Worm (Caenorhabditis elegans) whole organism, late embryonic: ENCODE results near the gene Y37D8A.26.

Experiments used
- C08G9.2 ChIP-seq: sonication (generic microtip); optimal IDR thresholded peaks from 2 replicates; lab custom pipeline; 2016; ENCODE audit warnings: mild to moderate bottlenecking, missing genetic modification characterization, moderate library complexity, missing compliant biosample characterization
- F13H6.1 ChIP-seq: sonication (generic microtip); optimal IDR thresholded peaks from 2 replicates; lab custom pipeline; 2016; ENCODE audit warnings: missing genetic modification characterization, missing compliant biosample characterization
- K02D7.2 ChIP-seq: sonication (generic microtip); optimal IDR thresholded peaks from 2 replicates; lab custom pipeline; 2017; ENCODE audit warnings: mild to moderate bottlenecking, missing genetic modification characterization, missing compliant biosample characterization
- T23F11.4 ChIP-seq: fragments of 200-800 bp; sonication (Bioruptor generic); optimal IDR thresholded peaks from 2 replicates; lab custom pipeline; 2018; ENCODE audit warnings: mild to moderate bottlenecking, missing genetic modification characterization, missing compliant biosample characterization
- Y22D7AL.16 ChIP-seq: sonication (generic microtip); optimal IDR thresholded peaks from 2 replicates; lab custom pipeline; 2016; ENCODE audit warnings: missing genetic modification characterization, missing compliant biosample characterization
- ahr-1 ChIP-seq: sonication (generic microtip); optimal IDR thresholded peaks from 2 replicates; lab custom pipeline; 2016; ENCODE audit warnings: missing genetic modification characterization, missing compliant biosample characterization
- ama-1 ChIP-seq: fragments of 150-350 bp; optimal IDR thresholded peaks from 2 replicates; lab custom pipeline; 2014
- ceh-14 ChIP-seq: sonication (generic microtip); optimal IDR thresholded peaks from 2 replicates; lab custom pipeline; 2016; ENCODE audit warnings: missing genotype, missing genetic modification characterization, missing compliant biosample characterization
- ceh-19 ChIP-seq: fragments of 200-800 bp; sonication (Bioruptor generic); optimal IDR thresholded peaks from 2 replicates; lab custom pipeline; 2018; ENCODE audit warnings: mild to moderate bottlenecking, missing genetic modification characterization, missing compliant biosample characterization
- ceh-22 ChIP-seq: sonication (generic microtip); optimal IDR thresholded peaks from 2 replicates; lab custom pipeline; 2017; ENCODE audit warnings: missing biosample characterization, missing genetic modification characterization
- ceh-24 ChIP-seq: sonication (generic microtip); optimal IDR thresholded peaks from 2 replicates; lab custom pipeline; 2016; ENCODE audit warnings: mild to moderate bottlenecking, missing genetic modification characterization, missing compliant biosample characterization
- ceh-30 ChIP-seq: fragments of 150-350 bp; optimal IDR thresholded peaks from 2 replicates; lab custom pipeline; 2014; ENCODE audit warnings: missing biosample characterization, missing genetic modification characterization
- ceh-31 ChIP-seq: sonication (generic microtip); optimal IDR thresholded peaks from 2 replicates; lab custom pipeline; 2016; ENCODE audit warnings: missing genetic modification characterization, missing compliant biosample characterization
- ceh-34 ChIP-seq: sonication (generic microtip); optimal IDR thresholded peaks from 2 replicates; lab custom pipeline; 2016; ENCODE audit warnings: mild to moderate bottlenecking, missing genetic modification characterization, missing compliant biosample characterization
- ceh-45 ChIP-seq: fragments of 200-800 bp; sonication (Bioruptor generic); IDR thresholded peaks from 2 replicates; pipeline ENCODE4 v1.3.6; 2022; ENCODE audit warnings: missing genetic modification reagents, missing genetic modification characterization, missing compliant biosample characterization
- ceh-6 ChIP-seq: fragments of 200-800 bp; sonication (Bioruptor generic); optimal IDR thresholded peaks from 2 replicates; lab custom pipeline; 2018; ENCODE audit warnings: mild to moderate bottlenecking, missing genetic modification characterization, missing compliant biosample characterization
- ceh-9 ChIP-seq: sonication (generic microtip); optimal IDR thresholded peaks from 2 replicates; lab custom pipeline; 2016; ENCODE audit warnings: mild to moderate bottlenecking, missing genetic modification characterization, inconsistent platforms, missing compliant biosample characterization
- che-1 ChIP-seq: sonication (generic microtip); optimal IDR thresholded peaks from 2 replicates; lab custom pipeline; 2016; ENCODE audit warnings: mild to moderate bottlenecking, missing genetic modification characterization, missing compliant biosample characterization
- dmd-4 ChIP-seq: sonication (generic microtip); optimal IDR thresholded peaks from 2 replicates; lab custom pipeline; 2016; ENCODE audit warnings: borderline replicate concordance, missing genetic modification characterization, missing compliant biosample characterization
- dve-1 ChIP-seq: sonication (generic microtip); optimal IDR thresholded peaks from 2 replicates; lab custom pipeline; 2017; ENCODE audit warnings: antibody characterized with exemption, mild to moderate bottlenecking, missing genetic modification characterization, missing compliant biosample characterization
- elt-2 ChIP-seq: sonication (generic microtip); optimal IDR thresholded peaks from 2 replicates; lab custom pipeline; 2016; ENCODE audit warnings: missing genetic modification reagents, missing genetic modification characterization, missing compliant biosample characterization
- ets-4 ChIP-seq: sonication (generic microtip); optimal IDR thresholded peaks from 2 replicates; lab custom pipeline; 2016; ENCODE audit warnings: missing genetic modification characterization, missing compliant biosample characterization
- eyg-1 ChIP-seq: sonication (generic microtip); optimal IDR thresholded peaks from 2 replicates; lab custom pipeline; 2016; ENCODE audit warnings: missing genotype, missing genetic modification characterization, missing compliant biosample characterization
- fax-1 ChIP-seq: sonication (generic microtip); optimal IDR thresholded peaks from 2 replicates; lab custom pipeline; 2016; ENCODE audit warnings: missing genotype, missing genetic modification characterization, missing compliant biosample characterization
- fkh-6 ChIP-seq: sonication (generic microtip); optimal IDR thresholded peaks from 2 replicates; lab custom pipeline; 2016; ENCODE audit warnings: missing genetic modification characterization, missing compliant biosample characterization
- gmeb-2 ChIP-seq: sonication (generic microtip); optimal IDR thresholded peaks from 2 replicates; lab custom pipeline; 2016; ENCODE audit warnings: missing genetic modification characterization, inconsistent platforms, missing compliant biosample characterization
- hlh-13 ChIP-seq: fragments of 200-800 bp; sonication (Bioruptor generic); optimal IDR thresholded peaks from 2 replicates; lab custom pipeline; 2018; ENCODE audit warnings: mild to moderate bottlenecking, missing genetic modification characterization, missing compliant biosample characterization
- hlh-15 ChIP-seq: sonication (generic microtip); optimal IDR thresholded peaks from 2 replicates; lab custom pipeline; 2016; ENCODE audit warnings: missing genetic modification characterization, missing compliant biosample characterization
- hlh-30 ChIP-seq: sonication (generic microtip); optimal IDR thresholded peaks from 2 replicates; lab custom pipeline; 2017; ENCODE audit warnings: antibody characterized with exemption, missing genetic modification characterization, missing compliant biosample characterization; ENCODE audit not compliant: insufficient read depth
- hlh-6 ChIP-seq: sonication (generic microtip); optimal IDR thresholded peaks from 2 replicates; lab custom pipeline; 2016; ENCODE audit warnings: missing genotype, missing genetic modification characterization, missing compliant biosample characterization
- hlh-8 ChIP-seq: sonication (generic microtip); optimal IDR thresholded peaks from 2 replicates; lab custom pipeline; 2016; ENCODE audit warnings: missing genotype, missing genetic modification characterization, missing compliant biosample characterization
- nfya-1 ChIP-seq: sonication (generic microtip); optimal IDR thresholded peaks from 2 replicates; lab custom pipeline; 2017; ENCODE audit warnings: missing genetic modification characterization, mild to moderate bottlenecking, missing compliant biosample characterization, antibody characterized with exemption, moderate library complexity
- nhr-232 ChIP-seq: sonication (generic microtip); optimal IDR thresholded peaks from 2 replicates; lab custom pipeline; 2016; ENCODE audit warnings: missing genetic modification characterization, missing compliant biosample characterization
- odd-2 ChIP-seq: sonication (generic microtip); optimal IDR thresholded peaks from 2 replicates; lab custom pipeline; 2017; ENCODE audit warnings: antibody characterized with exemption, mild to moderate bottlenecking, missing genetic modification characterization, missing compliant biosample characterization
- pag-3 ChIP-seq: sonication (generic microtip); optimal IDR thresholded peaks from 2 replicates; lab custom pipeline; 2016; ENCODE audit warnings: missing compliant biosample characterization, missing genetic modification characterization, borderline replicate concordance
- pax-1 ChIP-seq: fragments of 150-350 bp; optimal IDR thresholded peaks from 2 replicates; lab custom pipeline; 2014; ENCODE audit warnings: missing biosample characterization, missing genetic modification characterization
- pha-2 ChIP-seq: sonication (generic microtip); optimal IDR thresholded peaks from 2 replicates; lab custom pipeline; 2017; ENCODE audit warnings: mild to moderate bottlenecking, missing genetic modification characterization, missing compliant biosample characterization
- pqm-1 ChIP-seq: sonication (generic microtip); optimal IDR thresholded peaks from 2 replicates; lab custom pipeline; 2016; ENCODE audit warnings: missing genetic modification characterization, missing compliant biosample characterization
- rnt-1 ChIP-seq: sonication (generic microtip); optimal IDR thresholded peaks from 2 replicates; lab custom pipeline; 2016; ENCODE audit warnings: missing genetic modification characterization, missing compliant biosample characterization
- sdc-2 ChIP-seq: sonication (generic microtip); optimal IDR thresholded peaks from 2 replicates; lab custom pipeline; 2016; ENCODE audit warnings: missing genotype, missing genetic modification characterization, missing compliant biosample characterization
- sox-4 ChIP-seq: sonication (generic microtip); optimal IDR thresholded peaks from 2 replicates; lab custom pipeline; 2017; ENCODE audit warnings: mild to moderate bottlenecking, missing genetic modification characterization, inconsistent platforms, missing compliant biosample characterization
- syd-9 ChIP-seq: sonication (generic microtip); optimal IDR thresholded peaks from 2 replicates; lab custom pipeline; 2016; ENCODE audit warnings: mild to moderate bottlenecking, missing genetic modification characterization, moderate library complexity, missing compliant biosample characterization
- tbx-7 ChIP-seq: sonication (generic microtip); optimal IDR thresholded peaks from 2 replicates; lab custom pipeline; 2016; ENCODE audit warnings: missing genotype, missing genetic modification characterization, missing compliant biosample characterization
- ttx-3 ChIP-seq: sonication (generic microtip); optimal IDR thresholded peaks from 2 replicates; lab custom pipeline; 2016; ENCODE audit warnings: missing genetic modification reagents, missing genetic modification characterization, missing compliant biosample characterization
- unc-86 ChIP-seq: sonication (generic microtip); optimal IDR thresholded peaks from 2 replicates; lab custom pipeline; 2016; ENCODE audit warnings: missing genetic modification characterization, missing compliant biosample characterization
- zip-5 ChIP-seq: sonication (generic microtip); optimal IDR thresholded peaks from 2 replicates; lab custom pipeline; 2016; ENCODE audit warnings: missing genetic modification characterization, missing compliant biosample characterization

Gene Y37D8A.26

ce11 chrIII:12870060-12870696 lies 13.7 kb upstream of the Y37D8A.26 start, which contains the start of gene Y37D8A.6:
Gene Y37D8A.6, minus strand, starts transcription at chrIII:12870297.
- TF ChIP-seq gmeb-2 (tag; lab: Kevin White, UChicago) (no peak), sdc-2 (no peak), pax-1 (no peak), pag-3 (no peak), syd-9 (tag; lab: Kevin White, UChicago) (no peak), ceh-19 (GFP tag; lab: Kevin White, UChicago) (no peak), dve-1 (tag; lab: Kevin White, UChicago) (no peak), dmd-4 (tag; lab: Kevin White, UChicago) (no peak), hlh-6 (tag; lab: Kevin White, UChicago) (no peak), nhr-232 (tag; lab: Kevin White, UChicago) (no peak), sox-4 (tag; lab: Kevin White, UChicago) (no peak), ceh-45 (GFP tag; lab: Robert Waterston, UW) (no peak), T23F11.4 (no peak), zip-5 (tag; lab: Kevin White, UChicago) (no peak), hlh-13 (no peak), ceh-9 (tag; lab: Kevin White, UChicago) (no peak), pqm-1 (tag; lab: Kevin White, UChicago) (no peak), Y22D7AL.16 (no peak), rnt-1 (no peak)

ce11 chrIII:12864648-12865047 lies 8.1 kb upstream of the Y37D8A.26 start, which contains the start of gene Y37D8A.8:
Gene Y37D8A.8, plus strand, starts transcription at chrIII:12864948.
- TF ChIP-seq che-1 (no peak), pha-2 (tag; lab: Kevin White, UChicago) (no peak), pax-1 (no peak), hlh-6 (tag; lab: Kevin White, UChicago) (no peak), eyg-1 (tag; lab: Kevin White, UChicago) (no peak), ceh-34 (no peak), odd-2 (tag; lab: Kevin White, UChicago) (no peak), gmeb-2 (tag; lab: Kevin White, UChicago) (no peak), dmd-4 (tag; lab: Kevin White, UChicago) (no peak), ahr-1 (tag; lab: Kevin White, UChicago) (no peak), ceh-24 (tag; lab: Kevin White, UChicago) (no peak), K02D7.2 (tag; lab: Kevin White, UChicago) (no peak), ceh-6 (GFP tag; lab: Kevin White, UChicago) (no peak), pqm-1 (tag; lab: Kevin White, UChicago) (no peak), rnt-1 (no peak), ama-1 (no peak), dve-1 (tag; lab: Kevin White, UChicago) (no peak), tbx-7 (tag; lab: Kevin White, UChicago) (no peak)

- TF ChIP-seq hlh-6 (tag; lab: Kevin White, UChicago) (no peak), T23F11.4 (no peak), ets-4 (tag; lab: Kevin White, UChicago) (no peak), ceh-14 (tag; lab: Kevin White, UChicago) (no peak), sdc-2 (no peak), hlh-8 (no peak), K02D7.2 (tag; lab: Kevin White, UChicago) (no peak), ceh-22 (tag; lab: Kevin White, UChicago) (no peak), unc-86 (tag; lab: Kevin White, UChicago) (no peak), elt-2 (tag; lab: Kevin White, UChicago) (no peak)
These were observed 3.6 kb upstream of the Y37D8A.26 start for ce11 chrIII:12860119-12860518.

DNA sequence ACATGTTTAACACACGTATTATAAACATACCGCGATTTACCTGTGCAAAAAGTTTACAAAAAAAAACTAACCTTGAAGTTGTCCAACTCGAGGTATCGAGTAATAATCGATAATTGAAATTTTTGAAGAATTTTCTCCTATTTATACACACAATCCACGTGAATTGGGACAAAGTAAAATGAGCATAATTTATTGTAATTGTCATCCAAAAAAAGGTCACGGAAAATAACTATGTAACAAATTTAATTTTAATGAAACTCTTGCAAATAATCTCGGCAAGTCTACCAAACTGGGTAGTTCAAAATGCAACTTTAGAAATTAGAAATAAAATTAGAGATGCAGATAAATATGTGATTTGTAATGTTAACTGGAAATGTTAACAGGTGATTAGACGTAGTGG lies 1.1 kb downstream of the Y37D8A.26 start, which contains the start of gene Y37D8A.5:
Y37D8A.5 (minus strand) TSS at position 101 of the 400 bp plus-strand sequence.
- TF ChIP-seq F13H6.1 (no peak), hlh-15 (tag; lab: Kevin White, UChicago) (no peak), sdc-2 (no peak), fax-1 (no peak), elt-2 (tag; lab: Kevin White, UChicago) (no peak), ceh-30 (tag; lab: Kevin White, UChicago) (no peak), pax-1 (no peak), ceh-34 (no peak), ceh-31 (no peak), ama-1 (no peak), ttx-3 (no peak), hlh-30 (tag; lab: Kevin White, UChicago) (no peak), nfya-1 (tag; lab: Kevin White, UChicago) (no peak), fkh-6 (tag; lab: Kevin White, UChicago) (no peak), K02D7.2 (tag; lab: Kevin White, UChicago) (no peak), dve-1 (tag; lab: Kevin White, UChicago) (no peak), ceh-24 (tag; lab: Kevin White, UChicago) (no peak), C08G9.2 (tag; lab: Kevin White, UChicago) (no peak), dmd-4 (tag; lab: Kevin White, UChicago) (no peak)
